Fruit fly (Drosophila melanogaster): ENCODE measurements around the gene RpS5a.
A peak's percentile ranks its signal among the peaks of the same experiment; 100 is the strongest.

The RpS5a gene

dm6 chrX:17176542-17176941 is 28.5 kb upstream of the RpS5a start (continued):
- TF ChIP-seq Poxn (GFP tag; IDR thresholded peaks at IDR 0.05) (no peak), crol (GFP tag; IDR thresholded peaks at IDR 0.05) (no peak), ham (GFP tag; IDR thresholded peaks at IDR 0.05) (no peak), eve (GFP tag; optimal IDR thresholded peaks at IDR 0.05) (peak in 1 of 2 experiments; percentile 47), CG15073 (GFP tag; optimal IDR thresholded peaks at IDR 0.05) (no peak), Six4 (GFP tag; optimal IDR thresholded peaks at IDR 0.05) (peak; percentile 7), CG33213 (GFP tag; optimal IDR thresholded peaks at IDR 0.05) (peak; percentile 9), pfk (GFP tag; optimal IDR thresholded peaks at IDR 0.05) (no peak), Dad (GFP tag; optimal IDR thresholded peaks at IDR 0.05) (no peak), CG2875 (GFP tag; optimal IDR thresholded peaks at IDR 0.05) (no peak), seq (GFP tag; IDR thresholded peaks at IDR 0.05) (peak; percentile 16; the same call in 1 of the 2 replicates), CG10979 (tag; optimal IDR thresholded peaks at IDR 0.05) (no peak), emc (GFP tag; optimal IDR thresholded peaks at IDR 0.05) (no peak), CG6272 (GFP tag; IDR thresholded peaks at IDR 0.05) (peak; percentile 37; the same call in 1 of the 2 replicates), mam (GFP tag; optimal IDR thresholded peaks at IDR 0.05) (peak; percentile 49), CG14667 (GFP tag; IDR thresholded peaks at IDR 0.05) (0 out of 2 replicates have a peak, but pooled peaks have one; percentile 22), CG30431 (GFP tag; optimal IDR thresholded peaks at IDR 0.05) (no peak), pnt (GFP tag; optimal IDR thresholded peaks at IDR 0.05) (peak; percentile 38), CG3065 (GFP tag; optimal IDR thresholded peaks at IDR 0.05) (no peak), Mrtf (GFP tag; IDR thresholded peaks at IDR 0.05) (peak; percentile 67; the same call in 2 of the 3 replicates), stc (GFP tag; IDR thresholded peaks at IDR 0.05) (peak; percentile 68), CG7357 (GFP tag; IDR thresholded peaks at IDR 0.05) (0 out of 3 replicates have a peak, but pooled peaks have one; percentile 34), fd102C (GFP tag; optimal IDR thresholded peaks at IDR 0.05) (no peak), repo (GFP tag; optimal IDR thresholded peaks at IDR 0.05) (peak; percentile 16), Mad (GFP tag; optimal IDR thresholded peaks at IDR 0.05) (no peak), Dbx (GFP tag; IDR thresholded peaks at IDR 0.05) (peak; percentile 61; the same call in 2 of the 3 replicates), Ada2b (GFP tag; IDR thresholded peaks at IDR 0.05) (peak; percentile 68), Lpt (GFP tag; optimal IDR thresholded peaks at IDR 0.05) (no peak), H2.0 (GFP tag; IDR thresholded peaks at IDR 0.05) (peak; percentile 53; the same call in 1 of the 2 replicates), tx (GFP tag; optimal IDR thresholded peaks at IDR 0.05) (peak; percentile 6), CG15479 (GFP tag; optimal IDR thresholded peaks at IDR 0.05) (no peak), CG30403 (GFP tag; optimal IDR thresholded peaks at IDR 0.05) (peak; percentile 37), CG12391 (tag; optimal IDR thresholded peaks at IDR 0.05) (peak; percentile 38), Meics (GFP tag; optimal IDR thresholded peaks at IDR 0.05) (peak; percentile 58), CG4282 (GFP tag; optimal IDR thresholded peaks at IDR 0.05) (no peak), CG18011 (GFP tag; optimal IDR thresholded peaks at IDR 0.05) (no peak), Sry-δ (GFP tag; optimal IDR thresholded peaks at IDR 0.05) (no peak), CG10366 (GFP tag; IDR thresholded peaks at IDR 0.05) (peak; percentile 64), ro (GFP tag; IDR thresholded peaks at IDR 0.05) (no peak), esg (GFP tag; conservative IDR thresholded peaks at IDR 0.05) (peak; percentile 68), her (GFP tag; optimal IDR thresholded peaks at IDR 0.05) (peak; percentile 27), exex (tag; optimal IDR thresholded peaks at IDR 0.05) (no peak), CG3726 (GFP tag; IDR thresholded peaks at IDR 0.05) (0 out of 3 replicates have a peak, but pooled peaks have one; percentile 43), Stat92E (GFP tag; optimal IDR thresholded peaks at IDR 0.05) (no peak), shn (GFP tag; optimal IDR thresholded peaks at IDR 0.05) (peak; percentile 16), Spps (tag; optimal IDR thresholded peaks at IDR 0.05) (no peak), CG32772 (GFP tag; IDR thresholded peaks at IDR 0.05) (peak; percentile 49; the same call in 1 of the 2 replicates), CG12769 (tag; optimal IDR thresholded peaks at IDR 0.05) (peak; percentile 32), CG9609 (GFP tag; optimal IDR thresholded peaks at IDR 0.05) (no peak), ftz-f1 (GFP tag; optimal IDR thresholded peaks at IDR 0.05) (no peak), CG9727 (GFP tag; optimal IDR thresholded peaks at IDR 0.05) (peak; percentile 13), NfI (GFP tag; optimal IDR thresholded peaks at IDR 0.05) (peak; percentile 52)

Measured in whole organism, embryonic.